Worm (Caenorhabditis elegans) whole organism, early embryonic: ENCODE results near the gene C08E3.1.
"Not testable (repeated sequence)": the region's sequence is repeated elsewhere in the genome, so short reads cannot be mapped to it uniquely, and the experiment has no call there.

Experiments used
- B0310.2 ChIP-seq: sonication (generic microtip); optimal IDR thresholded peaks from 2 replicates; lab custom pipeline; 2016; ENCODE audit warnings: mild to moderate bottlenecking, missing genetic modification characterization, missing compliant biosample characterization
- F13C5.2 ChIP-seq: sonication (generic microtip); optimal IDR thresholded peaks from 2 replicates; lab custom pipeline; 2017; ENCODE audit warnings: mild to moderate bottlenecking, missing genetic modification characterization, inconsistent platforms, missing compliant biosample characterization
- aly-1 ChIP-seq: sonication (generic microtip); optimal IDR thresholded peaks from 2 replicates; lab custom pipeline; 2016; ENCODE audit warnings: missing genetic modification characterization, missing compliant biosample characterization
- ama-1 ChIP-seq: fragments of 150-350 bp; optimal IDR thresholded peaks from 2 replicates; lab custom pipeline; 2014
- ceh-13 ChIP-seq: fragments of 200-800 bp; sonication (Bioruptor generic); optimal IDR thresholded peaks from 2 replicates; lab custom pipeline; 2018; ENCODE audit warnings: mild to moderate bottlenecking, missing genetic modification characterization, missing compliant biosample characterization
- ceh-36 ChIP-seq: sonication (generic microtip); optimal IDR thresholded peaks from 2 replicates; lab custom pipeline; 2016; ENCODE audit warnings: missing genetic modification characterization, inconsistent platforms, missing compliant biosample characterization
- ets-7 ChIP-seq: sonication (generic microtip); optimal IDR thresholded peaks from 2 replicates; lab custom pipeline; 2016; ENCODE audit warnings: missing genotype, missing genetic modification characterization, missing compliant biosample characterization
- flt-1 ChIP-seq: fragments of 200-800 bp; sonication (Bioruptor generic); IDR thresholded peaks from 2 replicates; pipeline ENCODE4 v1.3.6; 2022; ENCODE audit warnings: missing genetic modification characterization, missing compliant biosample characterization
- hmbx-1 ChIP-seq: sonication (generic microtip); optimal IDR thresholded peaks from 2 replicates; lab custom pipeline; 2016; ENCODE audit warnings: mild to moderate bottlenecking, missing genetic modification characterization, missing compliant biosample characterization
- hmg-4 ChIP-seq: fragments of 200-800 bp; sonication (Bioruptor generic); optimal IDR thresholded peaks from 2 replicates; lab custom pipeline; 2018; ENCODE audit warnings: mild to moderate bottlenecking, missing genetic modification characterization, missing compliant biosample characterization
- hnd-1 ChIP-seq: sonication (generic microtip); optimal IDR thresholded peaks from 2 replicates; lab custom pipeline; 2016; ENCODE audit warnings: missing genetic modification characterization, missing compliant biosample characterization
- pes-1 ChIP-seq: fragments of 200-800 bp; sonication (Bioruptor generic); IDR thresholded peaks from 2 replicates; pipeline ENCODE4 v1.3.6; 2022; ENCODE audit warnings: missing genetic modification reagents, missing genetic modification characterization, missing compliant biosample characterization
- scrt-1 ChIP-seq: fragments of 200-800 bp; sonication (Bioruptor generic); IDR thresholded peaks from 2 replicates; pipeline ENCODE4 v1.3.6; 2022; ENCODE audit warnings: missing genetic modification characterization, missing compliant biosample characterization
- sea-1 ChIP-seq: fragments of 200-800 bp; sonication (Bioruptor generic); conservative IDR thresholded peaks from 2 replicates; pipeline ENCODE4 v1.3.6; 2022; ENCODE audit warnings: missing genetic modification characterization, missing compliant biosample characterization
- tbx-11 ChIP-seq: fragments of 200-800 bp; sonication (Bioruptor generic); IDR thresholded peaks from 2 replicates; pipeline ENCODE4 v1.3.6; 2022; ENCODE audit warnings: missing genetic modification characterization, missing compliant biosample characterization
- tbx-37 ChIP-seq: fragments of 200-800 bp; sonication (Bioruptor generic); conservative IDR thresholded peaks from 2 replicates; pipeline ENCODE4 v1.3.6; 2022; ENCODE audit warnings: missing genetic modification reagents, missing genetic modification characterization, missing compliant biosample characterization
- tra-4 ChIP-seq: sonication (generic microtip); optimal IDR thresholded peaks from 2 replicates; lab custom pipeline; 2017; ENCODE audit warnings: missing genetic modification characterization, missing compliant biosample characterization

Gene C08E3.1

DNA sequence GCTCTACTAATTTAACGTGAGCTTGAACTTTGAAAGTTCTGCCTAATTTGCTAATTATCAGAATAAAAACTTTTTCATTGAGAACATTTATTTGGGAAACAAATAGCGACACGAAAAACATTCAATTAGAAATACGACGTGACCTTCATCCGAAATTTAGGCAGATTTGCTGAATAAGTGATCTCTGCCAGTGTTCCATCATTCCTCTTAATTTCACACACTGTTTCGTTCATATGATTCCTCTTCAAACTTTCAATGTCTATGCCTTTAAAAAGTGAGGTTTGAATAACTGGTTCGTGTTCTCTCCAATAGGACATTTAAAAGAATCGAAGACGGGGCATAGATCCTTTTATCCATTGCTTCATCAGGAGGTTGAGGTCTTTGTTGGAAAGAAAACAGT lies 16.9 kb downstream of the C08E3.1 start, which contains the start of gene fbxb-20:
Gene fbxb-20 (minus strand): TSS at position 101 of the 400 bp plus-strand sequence.
- no peak for TF ChIP-seq tbx-11 (GFP tag; lab: Robert Waterston, UW)
- TF ChIP-seq ets-7 (tag; lab: Kevin White, UChicago): no peak
- no peak for TF ChIP-seq aly-1 (tag; lab: Kevin White, UChicago)
- no peak for TF ChIP-seq pes-1 (GFP tag; lab: Robert Waterston, UW)
- TF ChIP-seq ama-1 (lab: Kevin White, UChicago): no peak
- no peak for TF ChIP-seq scrt-1 (GFP tag; lab: Robert Waterston, UW)
- no peak for TF ChIP-seq hmg-4 (GFP tag; lab: Kevin White, UChicago)
- TF ChIP-seq hnd-1 (tag; lab: Kevin White, UChicago): no peak
- no peak for TF ChIP-seq sea-1
- TF ChIP-seq ceh-13 (GFP tag; lab: Kevin White, UChicago): no peak
- TF ChIP-seq F13C5.2 (tag; lab: Kevin White, UChicago): no peak
- TF ChIP-seq flt-1: no peak
- no peak for TF ChIP-seq tbx-37 (GFP tag; lab: Robert Waterston, UW)
- TF ChIP-seq hmbx-1 (tag; lab: Kevin White, UChicago): no peak
- no peak for TF ChIP-seq ceh-36 (tag; lab: Kevin White, UChicago)
- TF ChIP-seq B0310.2 (tag; lab: Kevin White, UChicago): no peak

DNA sequence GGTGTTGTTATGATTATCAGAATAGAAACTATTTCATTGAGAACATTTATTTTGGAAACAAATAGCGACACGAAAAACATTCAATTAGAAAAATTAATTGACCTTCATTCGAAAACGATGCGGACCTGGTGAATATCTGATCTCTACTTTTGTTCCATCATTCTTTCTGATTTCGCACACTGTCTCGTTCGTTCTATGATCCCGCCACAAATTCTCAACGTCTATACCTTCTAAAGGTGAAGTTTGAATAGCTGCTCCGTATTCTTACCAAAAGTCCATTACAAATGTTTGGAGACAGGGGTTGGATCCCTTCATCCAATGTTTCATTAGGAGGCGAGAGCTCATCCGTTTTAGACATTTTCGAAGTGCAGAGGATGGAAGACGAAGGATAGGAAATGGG lies 18.2 kb downstream of the C08E3.1 start, which contains the start of gene fbxb-16:
Gene fbxb-16 (minus strand): TSS at position 101 of the 400 bp plus-strand sequence.
- TF ChIP-seq sea-1 (no peak), scrt-1 (GFP tag; lab: Robert Waterston, UW) (no peak), hmg-4 (GFP tag; lab: Kevin White, UChicago) (no peak), ets-7 (tag; lab: Kevin White, UChicago) (no peak), tbx-11 (GFP tag; lab: Robert Waterston, UW) (no peak), F13C5.2 (tag; lab: Kevin White, UChicago) (no peak)

DNA sequence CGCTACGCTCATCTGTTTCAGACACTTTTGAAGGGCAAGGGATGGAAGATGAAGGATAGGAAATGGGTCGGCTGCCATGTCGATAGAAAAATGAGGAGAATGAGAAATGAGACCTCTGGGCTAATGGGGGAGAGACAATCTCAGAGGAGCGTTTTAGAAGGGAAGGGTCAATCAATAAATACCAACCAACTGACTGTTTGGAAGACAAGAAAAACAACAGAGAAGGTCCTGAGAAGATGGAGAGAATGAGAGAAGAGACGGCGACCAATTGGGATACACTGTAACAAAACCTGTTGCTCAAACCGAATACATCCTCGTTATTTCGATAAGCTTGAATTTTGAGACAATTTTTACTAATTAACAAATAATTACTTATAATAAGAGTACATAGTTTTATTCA lies 19.8 kb downstream of the C08E3.1 start, which contains the start of gene fbxb-15:
Gene fbxb-15 (minus strand): TSS at position 101 of the 400 bp plus-strand sequence.
- TF ChIP-seq pes-1 (GFP tag; lab: Robert Waterston, UW) (no peak), scrt-1 (GFP tag; lab: Robert Waterston, UW) (no peak), ets-7 (tag; lab: Kevin White, UChicago) (no peak), sea-1 (no peak), hmg-4 (GFP tag; lab: Kevin White, UChicago) (no peak), ceh-36 (tag; lab: Kevin White, UChicago) (no peak), hmbx-1 (tag; lab: Kevin White, UChicago) (no peak), ama-1 (lab: Kevin White, UChicago) (no peak), tbx-37 (GFP tag; lab: Robert Waterston, UW) (no peak), B0310.2 (tag; lab: Kevin White, UChicago) (no peak), ceh-13 (GFP tag; lab: Kevin White, UChicago) (no peak), tbx-11 (GFP tag; lab: Robert Waterston, UW) (no peak)

DNA sequence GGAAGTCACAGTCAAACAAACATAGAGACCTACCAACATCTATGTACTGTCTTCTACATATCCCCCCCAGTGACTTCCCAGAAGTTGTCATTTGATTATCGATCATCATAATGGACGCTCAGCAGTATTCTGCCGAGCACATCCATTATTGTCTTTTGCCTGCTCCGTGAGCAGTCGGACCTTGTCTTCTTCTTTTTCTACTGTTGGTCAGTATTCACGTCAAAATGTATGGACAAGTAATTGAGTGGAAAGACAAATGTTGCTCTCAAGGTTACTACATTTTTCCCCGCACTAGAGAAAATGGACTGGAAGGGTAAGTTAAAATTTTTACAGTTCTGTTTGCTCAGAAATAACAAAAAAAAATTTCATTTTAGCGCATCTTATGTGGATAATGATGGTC lies 21.3 kb downstream of the C08E3.1 start, which contains the start of gene btb-12:
Gene btb-12 (plus strand): TSS at position 301 of the 400 bp plus-strand sequence.
- no peak for TF ChIP-seq B0310.2 (tag; lab: Kevin White, UChicago)
- TF ChIP-seq pes-1 (GFP tag; lab: Robert Waterston, UW): no peak
- no peak for TF ChIP-seq ama-1 (lab: Kevin White, UChicago)
- TF ChIP-seq flt-1: no peak
- TF ChIP-seq hnd-1 (tag; lab: Kevin White, UChicago): no peak
- no peak for TF ChIP-seq F13C5.2 (tag; lab: Kevin White, UChicago)
- TF ChIP-seq hmg-4 (GFP tag; lab: Kevin White, UChicago): no peak
- no peak for TF ChIP-seq tbx-11 (GFP tag; lab: Robert Waterston, UW)
- no peak for TF ChIP-seq sea-1
- TF ChIP-seq ceh-13 (GFP tag; lab: Kevin White, UChicago): no peak
- TF ChIP-seq tbx-37 (GFP tag; lab: Robert Waterston, UW): no peak
- no peak for TF ChIP-seq tra-4 (tag; lab: Kevin White, UChicago)

DNA sequence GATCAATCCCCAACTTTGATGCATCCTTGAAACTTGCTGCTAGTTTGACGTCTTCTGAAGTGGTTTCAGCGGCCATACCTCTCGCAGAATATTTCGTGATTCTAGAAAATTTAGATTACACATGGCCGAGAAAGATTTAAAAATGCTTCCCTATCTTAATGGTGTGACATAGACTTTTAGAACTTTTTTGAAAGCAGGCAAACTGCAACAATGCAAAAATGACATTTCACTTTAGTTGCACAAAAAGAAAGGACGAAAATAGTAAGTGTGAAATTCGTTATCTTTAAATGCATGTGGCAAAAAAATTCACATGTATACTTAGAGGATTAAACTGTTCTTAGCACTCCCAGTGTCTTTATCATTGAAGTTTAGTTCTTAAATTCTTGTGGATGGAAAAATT lies 23.6 kb downstream of the C08E3.1 start, which contains the start of gene ZC204.12:
Gene ZC204.12 (minus strand): TSS at position 101 of the 400 bp plus-strand sequence.
- TF ChIP-seq aly-1 (tag; lab: Kevin White, UChicago) (no peak), ama-1 (lab: Kevin White, UChicago) (no peak), F13C5.2 (tag; lab: Kevin White, UChicago) (no peak), hmbx-1 (tag; lab: Kevin White, UChicago) (no peak), ceh-13 (GFP tag; lab: Kevin White, UChicago) (no peak), ceh-36 (tag; lab: Kevin White, UChicago) (no peak), scrt-1 (GFP tag; lab: Robert Waterston, UW) (no peak), flt-1 (no peak), sea-1 (no peak), tbx-37 (GFP tag; lab: Robert Waterston, UW) (no peak), tbx-11 (GFP tag; lab: Robert Waterston, UW) (no peak), B0310.2 (tag; lab: Kevin White, UChicago) (no peak), ets-7 (tag; lab: Kevin White, UChicago) (no peak), tra-4 (tag; lab: Kevin White, UChicago) (no peak)

DNA sequence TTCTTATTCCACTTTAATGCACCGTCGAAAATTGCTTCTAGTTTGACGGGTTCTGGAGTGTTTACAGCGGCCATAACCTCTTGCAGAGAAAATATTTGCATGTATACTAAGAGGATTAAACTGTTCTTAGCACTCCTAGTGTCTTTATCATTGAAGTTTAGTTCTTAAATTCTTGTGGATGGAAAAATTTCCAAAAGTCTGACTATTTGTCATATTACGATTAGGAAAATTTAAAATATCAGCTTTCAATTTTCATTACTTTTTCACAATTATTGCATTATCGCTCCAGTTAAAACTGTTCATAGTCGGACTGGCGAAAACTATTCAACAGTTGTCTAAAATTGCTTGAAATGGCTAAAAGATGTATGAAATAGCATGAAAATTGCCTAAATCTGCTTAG lies 27.3 kb downstream of the C08E3.1 start, which contains the start of gene ZC204.13:
Gene ZC204.13 (minus strand): TSS at position 101 of the 400 bp plus-strand sequence.
- TF ChIP-seq aly-1, tra-4, ets-7 (tag; lab: Kevin White, UChicago): not testable (repeated sequence)

DNA sequence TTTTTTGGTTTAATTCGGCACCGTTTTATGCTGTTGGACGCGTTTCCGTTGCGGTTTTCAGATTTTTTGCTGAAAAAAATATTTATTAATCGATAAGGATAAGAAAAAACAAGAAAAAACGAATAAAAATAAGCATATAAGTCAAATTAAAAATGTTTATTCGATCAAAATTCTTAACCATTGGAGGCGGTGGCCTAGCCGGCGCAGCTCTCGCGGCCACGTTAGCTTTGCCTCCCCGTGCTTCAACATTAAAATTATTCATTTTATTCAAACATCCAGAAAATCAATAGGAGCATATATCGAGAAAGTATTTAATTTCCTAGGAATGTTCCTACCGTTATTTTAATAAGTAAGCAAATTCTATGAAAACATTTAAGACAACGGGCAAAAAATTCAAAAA lies 29.3 kb downstream of the C08E3.1 start, which contains the start of gene ZC204.14:
Gene ZC204.14 (minus strand): TSS at position 69 of the 400 bp plus-strand sequence.
- no peak for TF ChIP-seq tbx-11 (GFP tag; lab: Robert Waterston, UW)
- TF ChIP-seq ceh-36 (tag; lab: Kevin White, UChicago): no peak
- no peak for TF ChIP-seq ets-7 (tag; lab: Kevin White, UChicago)
- TF ChIP-seq tbx-37 (GFP tag; lab: Robert Waterston, UW): no peak
- TF ChIP-seq flt-1: no peak
- no peak for TF ChIP-seq ama-1 (lab: Kevin White, UChicago)
- no peak for TF ChIP-seq hmg-4 (GFP tag; lab: Kevin White, UChicago)
- no peak for TF ChIP-seq hmbx-1 (tag; lab: Kevin White, UChicago)
